Fruit fly (Drosophila melanogaster): ENCODE measurements around the gene CG17544.

CG17544 gene

dm6 chr2L:19366301-19366700 is 32.0 kb downstream of the CG17544 start (continued):
- TF ChIP-seq CG11560 (tag; IDR thresholded peaks at IDR 0.05), result no peak

DNA sequence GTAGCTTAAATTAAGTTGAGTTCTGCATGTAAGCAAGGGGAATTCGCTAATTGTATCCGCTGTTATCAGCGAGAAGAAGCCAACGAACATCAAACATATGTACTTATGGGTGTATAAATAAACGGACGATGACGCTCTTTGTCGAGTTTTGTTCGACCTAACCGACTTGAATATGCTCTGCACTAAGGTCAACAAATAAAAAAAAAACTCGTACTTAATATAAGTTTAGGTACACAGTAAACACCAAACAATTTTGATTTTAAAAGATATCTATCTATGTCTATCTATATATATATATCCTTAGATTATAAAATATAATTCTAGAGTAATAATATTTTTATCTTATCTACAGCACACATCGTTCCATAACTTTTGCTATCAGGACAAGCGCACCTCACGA is 33.7 kb downstream of the CG17544 start:
- TF ChIP-seq Oli (tag; optimal IDR thresholded peaks at IDR 0.05), result peak; percentile 29
- peak; percentile 18 for TF ChIP-seq CG13775 (GFP tag; optimal IDR thresholded peaks at IDR 0.05)
- peak; percentile 44 for TF ChIP-seq CG12391 (tag; optimal IDR thresholded peaks at IDR 0.05)
- no peak for TF ChIP-seq fd64A (GFP tag; optimal IDR thresholded peaks at IDR 0.05)
- TF ChIP-seq Meics (GFP tag; optimal IDR thresholded peaks at IDR 0.05), result peak; percentile 50
- no peak for TF ChIP-seq D (optimal IDR thresholded peaks at IDR 0.05)
- no peak for TF ChIP-seq D (GFP tag; optimal IDR thresholded peaks at IDR 0.05)
- peak; percentile 7 for TF ChIP-seq tin (GFP tag; optimal IDR thresholded peaks at IDR 0.05)
- TF ChIP-seq CG8924 (tag; optimal IDR thresholded peaks at IDR 0.05), result peak; percentile 2
- TF ChIP-seq Sry-β (GFP tag; optimal IDR thresholded peaks at IDR 0.05), result no peak
- TF ChIP-seq dmrt11E (tag; optimal IDR thresholded peaks at IDR 0.05), result peak; percentile 35
- peak; percentile 5 for TF ChIP-seq CG14710 (tag; optimal IDR thresholded peaks at IDR 0.05)
- peak; percentile 18 for TF ChIP-seq CG4820 (GFP tag; optimal IDR thresholded peaks at IDR 0.05)
- peak; percentile 51 for TF ChIP-seq slbo (GFP tag; IDR thresholded peaks at IDR 0.05)
- peak; percentile 39 for TF ChIP-seq lab (GFP tag; optimal IDR thresholded peaks at IDR 0.05)
- TF ChIP-seq CG6765 (GFP tag; optimal IDR thresholded peaks at IDR 0.05), result no peak
- no peak for TF ChIP-seq Dp (GFP tag; optimal IDR thresholded peaks at IDR 0.05)
- peak; percentile 10 for TF ChIP-seq fd96Cb (tag; optimal IDR thresholded peaks at IDR 0.05)
- no peak for TF ChIP-seq dimm (GFP tag; IDR thresholded peaks at IDR 0.05)
- no peak for TF ChIP-seq CG1832 (GFP tag; optimal IDR thresholded peaks at IDR 0.05)
- TF ChIP-seq Dad (GFP tag; optimal IDR thresholded peaks at IDR 0.05), result no peak
- TF ChIP-seq unpg (GFP tag; optimal IDR thresholded peaks at IDR 0.05), result peak; percentile 44
- TF ChIP-seq Xbp1 (GFP tag; optimal IDR thresholded peaks at IDR 0.05), result peak; percentile 28
- TF ChIP-seq Lhr (GFP tag; optimal IDR thresholded peaks at IDR 0.05), result no peak
- TF ChIP-seq Ets65A (GFP tag), result peak; percentile 86
- TF ChIP-seq CG9727 (GFP tag; optimal IDR thresholded peaks at IDR 0.05), result peak; percentile 42
- peak; percentile 1 for TF ChIP-seq CG17385 (GFP tag; optimal IDR thresholded peaks at IDR 0.05)
- no peak for TF ChIP-seq CG8478 (optimal IDR thresholded peaks at IDR 0.05)
- peak; percentile 47 for TF ChIP-seq CG2678 (tag; optimal IDR thresholded peaks at IDR 0.05)
- TF ChIP-seq CG32532 (GFP tag; IDR thresholded peaks at IDR 0.05), result peak; percentile 26; the same call in 1 of the 2 replicates
- no peak for TF ChIP-seq CG18764 (GFP tag; optimal IDR thresholded peaks at IDR 0.05)
- TF ChIP-seq vvl (GFP tag; IDR thresholded peaks at IDR 0.05), result peak; percentile 48
- peak; percentile 33 for TF ChIP-seq Fer3 (tag; optimal IDR thresholded peaks at IDR 0.05)
- TF ChIP-seq al (GFP tag; IDR thresholded peaks at IDR 0.05), result no peak
- TF ChIP-seq CG18599 (GFP tag; optimal IDR thresholded peaks at IDR 0.05), result peak; percentile 40
- TF ChIP-seq CG11723 (GFP tag; optimal IDR thresholded peaks at IDR 0.05), result peak; percentile 1
- TF ChIP-seq prd (optimal IDR thresholded peaks at IDR 0.05), result no peak
- 0 out of 3 replicates have a peak, but pooled peaks have one; percentile 32 for TF ChIP-seq prd (GFP tag; IDR thresholded peaks at IDR 0.05)
- no peak for TF ChIP-seq Doc2 (GFP tag; IDR thresholded peaks at IDR 0.05)
- TF ChIP-seq chif (GFP tag; optimal IDR thresholded peaks at IDR 0.05), result no peak
- TF ChIP-seq ATbp (GFP tag; optimal IDR thresholded peaks at IDR 0.05), result peak; percentile 18
- TF ChIP-seq phol (tag; optimal IDR thresholded peaks at IDR 0.05), result peak; percentile 26
- TF ChIP-seq CG2120 (GFP tag; optimal IDR thresholded peaks at IDR 0.05), result peak; percentile 38
- TF ChIP-seq CG30403 (GFP tag; optimal IDR thresholded peaks at IDR 0.05), result peak; percentile 32
- TF ChIP-seq Blimp-1 (GFP tag; optimal IDR thresholded peaks at IDR 0.05), result peak; percentile 23
- TF ChIP-seq gsb-n (tag; optimal IDR thresholded peaks at IDR 0.05), result peak; percentile 3
- TF ChIP-seq Hr51 (GFP tag; optimal IDR thresholded peaks at IDR 0.05), result peak in 1 of 2 experiments; percentile 35
- TF ChIP-seq CG6689 (GFP tag; IDR thresholded peaks at IDR 0.05), result no peak
